Worm (Caenorhabditis elegans) whole organism, L2 larva: ENCODE measurements around the gene dhs-12.
A peak's percentile ranks its signal among the peaks of the same experiment; 100 is the strongest.

Source experiments
- C34F6.9 ChIP-seq: fragments of 150-350 bp; optimal IDR thresholded peaks from 2 replicates; lab custom pipeline; 2014; ENCODE audit warnings: missing biosample characterization, missing genetic modification characterization
- F13H6.1 ChIP-seq: sonication (generic microtip); optimal IDR thresholded peaks from 2 replicates; lab custom pipeline; 2016; ENCODE audit warnings: missing genetic modification characterization, missing compliant biosample characterization
- R02D3.7 ChIP-seq: fragments of 150-350 bp; optimal IDR thresholded peaks from 2 replicates; lab custom pipeline; 2014; ENCODE audit warnings: missing biosample characterization, missing genetic modification characterization
- Y55F3AM.14 ChIP-seq: fragments of 200-800 bp; sonication (Bioruptor generic); optimal IDR thresholded peaks from 2 replicates; lab custom pipeline; 2018; ENCODE audit warnings: mild to moderate bottlenecking, missing genetic modification characterization, missing compliant biosample characterization
- ZK546.5 ChIP-seq: sonication (generic microtip); optimal IDR thresholded peaks from 2 replicates; lab custom pipeline; 2017; ENCODE audit warnings: missing biosample characterization, missing genetic modification characterization
- alr-1 ChIP-seq: fragments of 150-350 bp; optimal IDR thresholded peaks from 2 replicates; lab custom pipeline; 2014; ENCODE audit warnings: missing biosample characterization, missing genetic modification characterization
- aly-2 ChIP-seq: fragments of 150-350 bp; optimal IDR thresholded peaks from 2 replicates; lab custom pipeline; 2014; ENCODE audit warnings: missing biosample characterization, missing genetic modification characterization
- ama-1 ChIP-seq: fragments of 150-350 bp; optimal IDR thresholded peaks from 2 replicates; lab custom pipeline; 2018; ENCODE audit warnings: inconsistent platforms
- blmp-1 ChIP-seq: sonication (generic microtip); optimal IDR thresholded peaks from 2 replicates; lab custom pipeline; 2017; ENCODE audit warnings: missing genetic modification characterization, mild to moderate bottlenecking, missing compliant biosample characterization, antibody characterized with exemption, moderate library complexity; ENCODE audit not compliant: insufficient read depth
- ceh-16 ChIP-seq: fragments of 150-350 bp; optimal IDR thresholded peaks from 2 replicates; lab custom pipeline; 2014; ENCODE audit warnings: missing biosample characterization, missing genetic modification characterization
- ceh-82 ChIP-seq: fragments of 150-350 bp; optimal IDR thresholded peaks from 2 replicates; lab custom pipeline; 2014; ENCODE audit warnings: missing biosample characterization, missing genetic modification characterization
- crh-2 ChIP-seq: sonication (generic microtip); optimal IDR thresholded peaks from 2 replicates; lab custom pipeline; 2017; ENCODE audit warnings: missing biosample characterization, missing genetic modification characterization
- dmd-4 ChIP-seq: sonication (generic microtip); optimal IDR thresholded peaks from 2 replicates; lab custom pipeline; 2017; ENCODE audit warnings: missing biosample characterization, missing genetic modification characterization
- egl-27 ChIP-seq: sonication (generic microtip); optimal IDR thresholded peaks from 3 replicates; lab custom pipeline; 2017; ENCODE audit warnings: missing biosample characterization, missing genetic modification reagents, missing genetic modification characterization
- elt-1 ChIP-seq: fragments of 150-350 bp; optimal IDR thresholded peaks from 2 replicates; lab custom pipeline; 2014; ENCODE audit warnings: missing biosample characterization, missing genetic modification characterization
- elt-3 ChIP-seq: sonication (generic microtip); optimal IDR thresholded peaks from 2 replicates; lab custom pipeline; 2017; ENCODE audit warnings: missing biosample characterization, missing genetic modification characterization
- fos-1 ChIP-seq: fragments of 150-350 bp; optimal IDR thresholded peaks from 2 replicates; lab custom pipeline; 2014; ENCODE audit warnings: missing biosample characterization, missing genetic modification characterization
- gmeb-1 ChIP-seq: fragments of 150-350 bp; optimal IDR thresholded peaks from 2 replicates; lab custom pipeline; 2014; ENCODE audit warnings: missing biosample characterization, missing genetic modification characterization
- lin-11 ChIP-seq: fragments of 150-350 bp; sonication (generic microtip); optimal IDR thresholded peaks from 2 replicates; lab custom pipeline; 2014; ENCODE audit warnings: missing biosample characterization, missing genetic modification characterization, inconsistent platforms, mixed read lengths
- lin-13 ChIP-seq: fragments of 150-350 bp; optimal IDR thresholded peaks from 2 replicates; lab custom pipeline; 2014; ENCODE audit warnings: missing biosample characterization, missing genetic modification reagents, missing genetic modification characterization
- lin-39 ChIP-seq: fragments of 150-350 bp; optimal IDR thresholded peaks from 2 replicates; lab custom pipeline; 2014; ENCODE audit warnings: missing biosample characterization, missing genetic modification reagents, missing genetic modification characterization
- lsy-2 ChIP-seq, 2 experiments: fragments of 150-350 bp in 1 of 2; sonication (generic microtip) in 1 of 2; optimal IDR thresholded peaks; 2 replicates each; lab custom pipeline; 2014 to 2017; ENCODE audit warnings: missing biosample characterization in 2 of 2, missing genetic modification characterization in 2 of 2
- mab-5 ChIP-seq: fragments of 150-350 bp; optimal IDR thresholded peaks from 2 replicates; lab custom pipeline; 2014; ENCODE audit warnings: missing biosample characterization, missing genetic modification characterization
- mdl-1 ChIP-seq, 2 experiments: fragments of 150-350 bp in 1 of 2; sonication (generic microtip) in 1 of 2; optimal IDR thresholded peaks; 2 replicates each; lab custom pipeline; 2017; ENCODE audit warnings: missing biosample characterization in 2 of 2, missing genetic modification characterization in 2 of 2
- nhr-10 ChIP-seq: sonication (generic microtip); optimal IDR thresholded peaks from 2 replicates; lab custom pipeline; 2017; ENCODE audit warnings: missing biosample characterization, missing genetic modification characterization
- nhr-11 ChIP-seq: fragments of 150-350 bp; optimal IDR thresholded peaks from 2 replicates; lab custom pipeline; 2014; ENCODE audit warnings: missing biosample characterization, missing genetic modification characterization
- nhr-12 ChIP-seq: fragments of 150-350 bp; optimal IDR thresholded peaks from 2 replicates; lab custom pipeline; 2014; ENCODE audit warnings: missing biosample characterization, missing genetic modification characterization
- nhr-129 ChIP-seq: fragments of 150-350 bp; optimal IDR thresholded peaks from 2 replicates; lab custom pipeline; 2014; ENCODE audit warnings: missing biosample characterization, missing genetic modification characterization
- nhr-21 ChIP-seq: fragments of 150-350 bp; optimal IDR thresholded peaks from 2 replicates; lab custom pipeline; 2014; ENCODE audit warnings: missing biosample characterization, missing genetic modification characterization
- nhr-23 ChIP-seq: fragments of 150-350 bp; optimal IDR thresholded peaks from 2 replicates; lab custom pipeline; 2014; ENCODE audit warnings: missing biosample characterization, missing genetic modification reagents, missing genetic modification characterization
- nhr-237 ChIP-seq: fragments of 150-350 bp; optimal IDR thresholded peaks from 2 replicates; lab custom pipeline; 2014; ENCODE audit warnings: missing biosample characterization, missing genetic modification characterization
- nhr-25 ChIP-seq: fragments of 150-350 bp; sonication (generic microtip); optimal IDR thresholded peaks from 3 replicates; lab custom pipeline; 2014; ENCODE audit warnings: missing biosample characterization, missing genetic modification characterization
- nhr-6 ChIP-seq: fragments of 150-350 bp; optimal IDR thresholded peaks from 2 replicates; lab custom pipeline; 2014; ENCODE audit warnings: missing biosample characterization, missing genetic modification characterization
- peb-1 ChIP-seq: fragments of 150-350 bp; optimal IDR thresholded peaks from 2 replicates; lab custom pipeline; 2014; ENCODE audit warnings: missing biosample characterization, missing genetic modification characterization
- sem-4 ChIP-seq: fragments of 150-350 bp; optimal IDR thresholded peaks from 2 replicates; lab custom pipeline; 2014; ENCODE audit warnings: missing biosample characterization, missing genetic modification reagents, missing genetic modification characterization
- skn-1 ChIP-seq: sonication (generic microtip); optimal IDR thresholded peaks from 2 replicates; lab custom pipeline; 2017; ENCODE audit warnings: missing biosample characterization, missing genetic modification characterization
- sma-3 ChIP-seq: sonication (generic microtip); optimal IDR thresholded peaks from 2 replicates; lab custom pipeline; 2016; ENCODE audit warnings: missing genetic modification reagents, missing genetic modification characterization, missing compliant biosample characterization
- sma-9 ChIP-seq, 2 experiments: fragments of 150-350 bp in 1 of 2; sonication (generic microtip) in 1 of 2; optimal IDR thresholded peaks; 2 replicates each; lab custom pipeline; 2014 to 2016; ENCODE audit warnings: missing genetic modification characterization in 2 of 2, mild to moderate bottlenecking in 1 of 2, missing biosample characterization in 1 of 2, missing compliant biosample characterization in 1 of 2, missing genetic modification reagents in 1 of 2, moderate library complexity in 1 of 2
- snpc-4 ChIP-seq: fragments of 150-350 bp; optimal IDR thresholded peaks from 2 replicates; lab custom pipeline; 2014; ENCODE audit warnings: missing biosample characterization, missing genetic modification characterization
- unc-39 ChIP-seq: fragments of 150-350 bp; optimal IDR thresholded peaks from 2 replicates; lab custom pipeline; 2014; ENCODE audit warnings: missing biosample characterization, missing genetic modification characterization
- unc-55 ChIP-seq: fragments of 150-350 bp; sonication (generic microtip); optimal IDR thresholded peaks from 3 replicates; lab custom pipeline; 2014; ENCODE audit warnings: missing biosample characterization, missing genetic modification reagents, missing genetic modification characterization
- unc-62 ChIP-seq: fragments of 150-350 bp; optimal IDR thresholded peaks from 2 replicates; lab custom pipeline; 2014; ENCODE audit warnings: missing biosample characterization, missing genetic modification reagents, missing genetic modification characterization
- zag-1 ChIP-seq: fragments of 150-350 bp; optimal IDR thresholded peaks from 2 replicates; lab custom pipeline; 2014; ENCODE audit warnings: missing biosample characterization, missing genetic modification characterization
- ztf-1 ChIP-seq: fragments of 200-800 bp; sonication (Bioruptor generic); conservative IDR thresholded peaks from 2 replicates; pipeline ENCODE4 v1.3.6; 2022; ENCODE audit warnings: missing genetic modification characterization, missing compliant biosample characterization
- ztf-11 ChIP-seq: sonication (generic microtip); optimal IDR thresholded peaks from 2 replicates; lab custom pipeline; 2017; ENCODE audit warnings: missing biosample characterization, missing genetic modification characterization
- ztf-4 ChIP-seq: fragments of 150-350 bp; optimal IDR thresholded peaks from 2 replicates; lab custom pipeline; 2014; ENCODE audit warnings: missing biosample characterization, missing genetic modification characterization

dhs-12 gene

DNA sequence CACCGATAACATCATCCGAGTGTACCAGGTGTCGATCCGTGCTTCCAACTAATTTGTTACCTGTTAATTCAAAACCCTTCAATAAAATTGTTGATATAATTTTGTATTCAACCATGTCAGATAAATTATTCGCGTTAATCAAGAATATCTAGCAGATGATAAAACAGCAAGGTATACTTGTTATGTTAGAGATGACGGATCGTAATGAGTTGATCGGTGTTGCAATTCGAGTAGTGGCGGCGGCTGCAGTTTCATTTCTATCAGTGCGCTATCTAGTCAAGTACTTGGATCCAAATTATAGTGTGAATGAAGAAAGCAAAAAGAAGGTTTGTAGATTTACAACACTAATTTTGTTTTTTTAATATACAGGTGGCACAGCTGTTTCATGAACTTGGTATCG is 35.5 kb downstream of the dhs-12 start, which contains the start of gene mspn-1:
TSS of gene mspn-1 (plus strand) at position 190 of the 400 bp plus-strand sequence.
- TF ChIP-seq lin-39 (tag; lab: Kevin White, UChicago) (no peak), lsy-2 (tag; optimal IDR thresholded peaks at IDR 0.05; lab: Kevin White, UChicago) (no peak), ceh-16 (tag; lab: Kevin White, UChicago) (no peak), nhr-12 (tag; lab: Kevin White, UChicago) (no peak), elt-3 (tag; lab: Kevin White, UChicago) (no peak), zag-1 (tag; lab: Kevin White, UChicago) (no peak), blmp-1 (tag; lab: Kevin White, UChicago) (no peak), alr-1 (tag; lab: Kevin White, UChicago) (no peak), crh-2 (tag; lab: Kevin White, UChicago) (no peak), C34F6.9 (no peak), Y55F3AM.14 (GFP tag; lab: Kevin White, UChicago) (no peak), snpc-4 (no peak), unc-39 (tag; lab: Kevin White, UChicago) (no peak), nhr-6 (tag; lab: Kevin White, UChicago) (no peak), unc-55 (no peak)

- TF ChIP-seq nhr-11 (tag; lab: Kevin White, UChicago) (no peak), unc-55 (peak; percentile 65), ZK546.5 (tag; lab: Kevin White, UChicago) (no peak), gmeb-1 (tag; lab: Kevin White, UChicago) (no peak), sma-3 (GFP tag; lab: Kevin White, UChicago) (no peak), elt-3 (tag; lab: Kevin White, UChicago) (no peak), nhr-21 (no peak), lin-11 (tag; lab: Kevin White, UChicago) (no peak), F13H6.1 (tag; lab: Kevin White, UChicago) (no peak), nhr-6 (tag; lab: Kevin White, UChicago) (no peak), ceh-16 (tag; lab: Kevin White, UChicago) (no peak), sem-4 (tag; lab: Kevin White, UChicago) (no peak), C34F6.9 (peak; percentile 38), skn-1 (tag; lab: Kevin White, UChicago) (no peak), mab-5 (tag; lab: Kevin White, UChicago) (no peak), nhr-23 (tag; lab: Kevin White, UChicago) (no peak), lin-13 (GFP tag; lab: Kevin White, UChicago) (no peak), elt-1 (tag; lab: Kevin White, UChicago) (no peak), fos-1 (no peak), dmd-4 (tag; lab: Kevin White, UChicago) (no peak), mdl-1 (tag; optimal IDR thresholded peaks at IDR 0.05; lab: Kevin White, UChicago) (no peak), ztf-4 (tag; lab: Kevin White, UChicago) (peak; percentile 18), nhr-237 (tag; lab: Kevin White, UChicago) (no peak), ama-1 (lab: Kevin White, UChicago) (no peak), peb-1 (tag; lab: Kevin White, UChicago) (no peak), nhr-129 (tag; lab: Kevin White, UChicago) (peak; percentile 71), ceh-82 (no peak), ztf-11 (tag; lab: Kevin White, UChicago) (no peak), lsy-2 (tag; optimal IDR thresholded peaks at IDR 0.05; lab: Kevin White, UChicago) (peak in 1 of 2 experiments; percentile 34), unc-62 (GFP tag; lab: Kevin White, UChicago) (no peak), R02D3.7 (no peak), crh-2 (tag; lab: Kevin White, UChicago) (peak; percentile 52), nhr-25 (tag; lab: Kevin White, UChicago) (no peak), ztf-1 (GFP tag; lab: Robert Waterston, UW) (no peak), egl-27 (tag; lab: Kevin White, UChicago) (no peak), aly-2 (tag; lab: Kevin White, UChicago) (no peak), zag-1 (tag; lab: Kevin White, UChicago) (no peak), sma-9 (GFP tag; optimal IDR thresholded peaks at IDR 0.05; lab: Kevin White, UChicago) (peak; percentile 20), sma-9 (tag; optimal IDR thresholded peaks at IDR 0.05; lab: Kevin White, UChicago) (no peak), unc-39 (tag; lab: Kevin White, UChicago) (no peak), nhr-12 (tag; lab: Kevin White, UChicago) (no peak), blmp-1 (tag; lab: Kevin White, UChicago) (peak; percentile 20), nhr-10 (tag; lab: Kevin White, UChicago) (no peak), snpc-4 (no peak), alr-1 (tag; lab: Kevin White, UChicago) (no peak), lin-39 (tag; lab: Kevin White, UChicago) (no peak)
Measured at ce11 chrIV:10180133-10180749, 38.0 kb downstream of the dhs-12 start, which contains the start of gene gta-1. gta-1 (plus strand) TSS chrIV:10180660.
